Worm (Caenorhabditis elegans): ENCODE data around the gene lgg-2.

DNA sequence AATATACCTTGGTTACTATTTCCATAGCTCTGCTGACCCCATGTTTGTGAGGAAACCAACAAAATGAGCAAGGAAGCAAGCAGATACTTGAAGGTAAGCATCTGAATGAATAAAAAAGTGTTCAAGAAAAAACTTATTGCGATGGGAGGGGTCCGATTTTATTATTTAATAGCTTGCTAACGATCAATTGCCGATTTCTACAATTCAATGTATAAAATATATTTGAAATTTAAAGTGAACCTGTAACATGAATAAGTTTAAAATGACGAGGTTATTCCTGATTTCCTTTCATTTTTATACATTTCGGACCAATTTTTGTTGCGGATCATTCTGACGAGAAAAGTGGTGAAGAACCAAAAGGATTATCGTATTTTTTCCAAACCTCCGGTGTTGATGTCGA lies 39.2 kb downstream of the lgg-2 start, which contains the start of gene srlf-13:
- no peak for TF ChIP-seq him-1 (tag; optimal IDR thresholded peaks at IDR 0.05)
- TF ChIP-seq W03F9.2 (tag; optimal IDR thresholded peaks at IDR 0.05) = no peak

Measured in whole organism, L4/young adult.